Worm (Caenorhabditis elegans): ENCODE measurements around the gene clpp-1.

clpp-1 gene

DNA sequence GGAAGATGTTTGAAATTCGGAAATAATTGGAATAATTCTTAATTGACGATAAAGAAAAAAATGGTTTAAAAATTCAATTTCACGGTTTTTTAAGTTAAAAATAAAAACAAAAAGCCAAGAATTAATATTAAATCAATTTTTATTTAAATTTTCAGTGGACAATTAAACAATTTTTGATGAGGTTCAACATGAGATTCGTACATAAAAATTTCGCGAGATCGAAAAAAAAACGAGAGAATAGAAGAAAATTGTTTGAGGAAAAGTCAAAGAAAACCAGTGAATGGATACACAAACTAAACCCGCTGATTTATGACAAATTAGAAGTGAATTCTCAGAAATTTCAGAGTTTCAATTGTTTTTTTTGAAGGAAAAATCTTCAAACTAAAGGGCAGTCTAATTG, 32.6 kb downstream of the clpp-1 start, which contains the start of gene F54B3.2:
F54B3.2 (minus strand) TSS at position 101 of the 400 bp plus-strand sequence.
- no peak for TF ChIP-seq aly-2 (tag; optimal IDR thresholded peaks at IDR 0.05)
- no peak for TF ChIP-seq sem-4 (tag; optimal IDR thresholded peaks at IDR 0.05)
- no peak for TF ChIP-seq skn-1 (tag; optimal IDR thresholded peaks at IDR 0.05)
- no peak for TF ChIP-seq nhr-23 (tag; optimal IDR thresholded peaks at IDR 0.05)
- TF ChIP-seq dmd-4 (tag; optimal IDR thresholded peaks at IDR 0.05): no peak
- no peak for TF ChIP-seq sma-3 (GFP tag; optimal IDR thresholded peaks at IDR 0.05)
- TF ChIP-seq ceh-82 (tag; optimal IDR thresholded peaks at IDR 0.05): no peak
- no peak for TF ChIP-seq mab-5 (tag; optimal IDR thresholded peaks at IDR 0.05)
- no peak for TF ChIP-seq unc-62 (GFP tag; optimal IDR thresholded peaks at IDR 0.05)
- no peak for TF ChIP-seq ceh-16 (tag; optimal IDR thresholded peaks at IDR 0.05)
- TF ChIP-seq fos-1 (tag; optimal IDR thresholded peaks at IDR 0.05): no peak
- no peak for TF ChIP-seq lin-11 (tag; optimal IDR thresholded peaks at IDR 0.05)
- no peak for TF ChIP-seq ztf-11 (tag; optimal IDR thresholded peaks at IDR 0.05)
- TF ChIP-seq ztf-4 (tag; optimal IDR thresholded peaks at IDR 0.05): no peak
- no peak for TF ChIP-seq crh-2 (tag; optimal IDR thresholded peaks at IDR 0.05)
- TF ChIP-seq peb-1 (tag; optimal IDR thresholded peaks at IDR 0.05): no peak
- TF ChIP-seq mdl-1 (tag; optimal IDR thresholded peaks at IDR 0.05): no peak
- TF ChIP-seq zag-1 (tag; optimal IDR thresholded peaks at IDR 0.05): no peak
- TF ChIP-seq elt-1 (tag; optimal IDR thresholded peaks at IDR 0.05): no peak
- TF ChIP-seq lin-39 (tag; optimal IDR thresholded peaks at IDR 0.05): no peak

DNA sequence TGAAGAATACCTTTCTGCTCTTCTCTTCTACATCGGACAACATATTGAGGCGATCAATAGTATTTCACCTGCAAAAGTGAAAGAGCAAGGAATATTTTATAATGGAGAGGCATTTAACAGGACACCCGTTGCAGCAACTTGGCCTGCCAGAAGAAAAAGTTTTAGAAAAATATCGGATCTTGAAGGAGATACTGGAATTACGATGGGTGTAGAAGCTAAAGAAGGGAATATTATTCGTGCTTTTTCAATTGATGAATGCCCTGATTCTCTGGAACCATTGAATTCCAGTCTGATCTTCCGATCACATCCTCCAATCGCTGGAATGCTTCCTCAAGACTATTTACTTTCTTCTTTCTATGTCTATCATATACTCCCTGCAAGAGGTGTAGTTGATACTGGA, 41.4 kb downstream of the clpp-1 start:
- TF ChIP-seq ama-1 (optimal IDR thresholded peaks at IDR 0.05) (no peak), nhr-12 (tag; optimal IDR thresholded peaks at IDR 0.05) (no peak), ztf-11 (tag; optimal IDR thresholded peaks at IDR 0.05) (no peak), elt-3 (tag; optimal IDR thresholded peaks at IDR 0.05) (no peak), unc-39 (tag; optimal IDR thresholded peaks at IDR 0.05) (no peak), mab-5 (tag; optimal IDR thresholded peaks at IDR 0.05) (no peak), elt-1 (tag; optimal IDR thresholded peaks at IDR 0.05) (no peak)

ce11 chrII:10252048-10252447, 50.6 kb downstream of the clpp-1 start:
- no peak for TF ChIP-seq ztf-4 (tag; optimal IDR thresholded peaks at IDR 0.05)
- no peak for TF ChIP-seq ama-1 (optimal IDR thresholded peaks at IDR 0.05)
- no peak for TF ChIP-seq Y55F3AM.14 (GFP tag; optimal IDR thresholded peaks at IDR 0.05)
- TF ChIP-seq elt-3 (tag; optimal IDR thresholded peaks at IDR 0.05): no peak
- no peak for TF ChIP-seq crh-2 (tag; optimal IDR thresholded peaks at IDR 0.05)
- TF ChIP-seq sma-3 (GFP tag; optimal IDR thresholded peaks at IDR 0.05): no peak
- no peak for TF ChIP-seq blmp-1 (tag; optimal IDR thresholded peaks at IDR 0.05; ENCODE audit: insufficient read depth)
- TF ChIP-seq nhr-77 (tag; optimal IDR thresholded peaks at IDR 0.05): no peak
- no peak for TF ChIP-seq gmeb-1 (tag; optimal IDR thresholded peaks at IDR 0.05)
- TF ChIP-seq alr-1 (tag; optimal IDR thresholded peaks at IDR 0.05): no peak
- TF ChIP-seq zag-1 (tag; optimal IDR thresholded peaks at IDR 0.05): no peak
- TF ChIP-seq ZK546.5 (tag; optimal IDR thresholded peaks at IDR 0.05): no peak

DNA sequence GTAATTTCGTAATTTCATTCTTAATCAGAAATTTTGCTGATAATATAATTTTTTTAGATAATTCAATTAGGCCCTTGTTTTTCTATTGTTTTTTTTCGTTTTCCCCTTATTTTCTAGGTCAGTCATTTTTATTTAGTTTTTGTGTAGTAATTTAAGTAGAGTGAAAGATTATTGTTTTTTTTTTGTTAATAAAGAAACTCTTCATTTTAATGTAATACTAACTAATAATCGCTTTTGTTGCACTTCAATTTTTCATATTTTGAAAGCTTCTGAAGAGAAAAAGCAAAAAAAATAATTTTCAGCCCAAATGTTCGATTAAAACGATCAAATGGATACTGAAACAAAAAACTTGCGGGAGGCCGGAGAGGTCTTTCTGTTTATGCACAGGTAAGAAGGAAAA, 51.7 kb downstream of the clpp-1 start, which contains the start of gene F54B3.1:
F54B3.1 (plus strand) TSS at position 301 of the 400 bp plus-strand sequence.
- TF ChIP-seq ceh-82 (tag; optimal IDR thresholded peaks at IDR 0.05): no peak
- no peak for TF ChIP-seq aly-2 (tag; optimal IDR thresholded peaks at IDR 0.05)
- TF ChIP-seq ztf-1 (GFP tag; conservative IDR thresholded peaks at IDR 0.05): no peak
- no peak for TF ChIP-seq ama-1 (optimal IDR thresholded peaks at IDR 0.05)
- TF ChIP-seq blmp-1 (tag; optimal IDR thresholded peaks at IDR 0.05; ENCODE audit: insufficient read depth): no peak
- TF ChIP-seq sem-4 (tag; optimal IDR thresholded peaks at IDR 0.05): no peak
- TF ChIP-seq peb-1 (tag; optimal IDR thresholded peaks at IDR 0.05): no peak
- no peak for TF ChIP-seq ceh-16 (tag; optimal IDR thresholded peaks at IDR 0.05)
- no peak for TF ChIP-seq alr-1 (tag; optimal IDR thresholded peaks at IDR 0.05)
- no peak for TF ChIP-seq R02D3.7 (tag; optimal IDR thresholded peaks at IDR 0.05)
- TF ChIP-seq fos-1 (tag; optimal IDR thresholded peaks at IDR 0.05): no peak
- TF ChIP-seq sma-9 (GFP tag; optimal IDR thresholded peaks at IDR 0.05): no peak
- TF ChIP-seq sma-9 (tag; optimal IDR thresholded peaks at IDR 0.05): no peak
- TF ChIP-seq elt-3 (tag; optimal IDR thresholded peaks at IDR 0.05): no peak
- TF ChIP-seq nhr-11 (tag; optimal IDR thresholded peaks at IDR 0.05): no peak
- no peak for TF ChIP-seq sma-3 (GFP tag; optimal IDR thresholded peaks at IDR 0.05)
- TF ChIP-seq zag-1 (tag; optimal IDR thresholded peaks at IDR 0.05): no peak
- TF ChIP-seq nhr-12 (tag; optimal IDR thresholded peaks at IDR 0.05): no peak
- TF ChIP-seq mdl-1 (tag; optimal IDR thresholded peaks at IDR 0.05): no peak
